Worm (Caenorhabditis elegans) whole organism, early embryonic: Measurements from ENCODE around the gene K10C2.8.

Source experiments
- B0310.2 ChIP-seq: sonication (generic microtip); optimal IDR thresholded peaks from 2 replicates; lab custom pipeline; 2016; ENCODE audit warnings: mild to moderate bottlenecking, missing genetic modification characterization, missing compliant biosample characterization
- F13C5.2 ChIP-seq: sonication (generic microtip); optimal IDR thresholded peaks from 2 replicates; lab custom pipeline; 2017; ENCODE audit warnings: mild to moderate bottlenecking, missing genetic modification characterization, inconsistent platforms, missing compliant biosample characterization
- aly-1 ChIP-seq: sonication (generic microtip); optimal IDR thresholded peaks from 2 replicates; lab custom pipeline; 2016; ENCODE audit warnings: missing genetic modification characterization, missing compliant biosample characterization
- ama-1 ChIP-seq: fragments of 150-350 bp; optimal IDR thresholded peaks from 2 replicates; lab custom pipeline; 2014
- ceh-13 ChIP-seq: fragments of 200-800 bp; sonication (Bioruptor generic); optimal IDR thresholded peaks from 2 replicates; lab custom pipeline; 2018; ENCODE audit warnings: mild to moderate bottlenecking, missing genetic modification characterization, missing compliant biosample characterization
- ceh-36 ChIP-seq: sonication (generic microtip); optimal IDR thresholded peaks from 2 replicates; lab custom pipeline; 2016; ENCODE audit warnings: missing genetic modification characterization, inconsistent platforms, missing compliant biosample characterization
- ets-7 ChIP-seq: sonication (generic microtip); optimal IDR thresholded peaks from 2 replicates; lab custom pipeline; 2016; ENCODE audit warnings: missing genotype, missing genetic modification characterization, missing compliant biosample characterization
- flt-1 ChIP-seq: fragments of 200-800 bp; sonication (Bioruptor generic); IDR thresholded peaks from 2 replicates; pipeline ENCODE4 v1.3.6; 2022; ENCODE audit warnings: missing genetic modification characterization, missing compliant biosample characterization
- hmbx-1 ChIP-seq: sonication (generic microtip); optimal IDR thresholded peaks from 2 replicates; lab custom pipeline; 2016; ENCODE audit warnings: mild to moderate bottlenecking, missing genetic modification characterization, missing compliant biosample characterization
- hmg-4 ChIP-seq: fragments of 200-800 bp; sonication (Bioruptor generic); optimal IDR thresholded peaks from 2 replicates; lab custom pipeline; 2018; ENCODE audit warnings: mild to moderate bottlenecking, missing genetic modification characterization, missing compliant biosample characterization
- hnd-1 ChIP-seq: sonication (generic microtip); optimal IDR thresholded peaks from 2 replicates; lab custom pipeline; 2016; ENCODE audit warnings: missing genetic modification characterization, missing compliant biosample characterization
- pes-1 ChIP-seq: fragments of 200-800 bp; sonication (Bioruptor generic); IDR thresholded peaks from 2 replicates; pipeline ENCODE4 v1.3.6; 2022; ENCODE audit warnings: missing genetic modification reagents, missing genetic modification characterization, missing compliant biosample characterization
- scrt-1 ChIP-seq: fragments of 200-800 bp; sonication (Bioruptor generic); IDR thresholded peaks from 2 replicates; pipeline ENCODE4 v1.3.6; 2022; ENCODE audit warnings: missing genetic modification characterization, missing compliant biosample characterization
- sea-1 ChIP-seq: fragments of 200-800 bp; sonication (Bioruptor generic); conservative IDR thresholded peaks from 2 replicates; pipeline ENCODE4 v1.3.6; 2022; ENCODE audit warnings: missing genetic modification characterization, missing compliant biosample characterization
- tbx-11 ChIP-seq: fragments of 200-800 bp; sonication (Bioruptor generic); IDR thresholded peaks from 2 replicates; pipeline ENCODE4 v1.3.6; 2022; ENCODE audit warnings: missing genetic modification characterization, missing compliant biosample characterization
- tbx-37 ChIP-seq: fragments of 200-800 bp; sonication (Bioruptor generic); conservative IDR thresholded peaks from 2 replicates; pipeline ENCODE4 v1.3.6; 2022; ENCODE audit warnings: missing genetic modification reagents, missing genetic modification characterization, missing compliant biosample characterization
- tra-4 ChIP-seq: sonication (generic microtip); optimal IDR thresholded peaks from 2 replicates; lab custom pipeline; 2017; ENCODE audit warnings: missing genetic modification characterization, missing compliant biosample characterization

K10C2.8 gene

DNA sequence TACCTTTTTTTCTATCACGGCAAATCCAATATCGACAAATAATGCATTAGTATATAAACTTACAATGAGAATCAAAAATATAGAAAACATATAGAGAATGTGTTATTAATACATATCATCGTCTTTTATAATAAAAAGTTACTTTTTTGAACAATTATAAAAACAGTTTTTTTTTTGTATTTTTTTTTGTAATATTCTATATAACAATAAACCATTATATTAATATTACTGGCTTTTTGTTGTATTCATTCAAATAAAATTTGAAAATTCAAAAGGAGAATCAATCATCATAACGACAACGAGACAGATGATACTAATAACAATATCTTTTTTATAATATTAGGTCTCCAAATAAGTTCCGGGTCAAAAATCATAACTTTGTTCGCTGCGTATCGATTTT lies at the start of gene K10C2.8:
TSS of gene K10C2.8 (minus strand) at position 101 of the 400 bp plus-strand sequence.
- TF ChIP-seq hnd-1 (tag; lab: Kevin White, UChicago): no peak
- TF ChIP-seq pes-1 (GFP tag; lab: Robert Waterston, UW): no peak
- TF ChIP-seq sea-1 (GFP tag; lab: Robert Waterston, UW): no peak
- TF ChIP-seq flt-1: no peak
- TF ChIP-seq B0310.2 (tag; lab: Kevin White, UChicago): no peak
- no peak for TF ChIP-seq hmg-4 (GFP tag; lab: Kevin White, UChicago)
- TF ChIP-seq ama-1 (lab: Kevin White, UChicago): no peak

DNA sequence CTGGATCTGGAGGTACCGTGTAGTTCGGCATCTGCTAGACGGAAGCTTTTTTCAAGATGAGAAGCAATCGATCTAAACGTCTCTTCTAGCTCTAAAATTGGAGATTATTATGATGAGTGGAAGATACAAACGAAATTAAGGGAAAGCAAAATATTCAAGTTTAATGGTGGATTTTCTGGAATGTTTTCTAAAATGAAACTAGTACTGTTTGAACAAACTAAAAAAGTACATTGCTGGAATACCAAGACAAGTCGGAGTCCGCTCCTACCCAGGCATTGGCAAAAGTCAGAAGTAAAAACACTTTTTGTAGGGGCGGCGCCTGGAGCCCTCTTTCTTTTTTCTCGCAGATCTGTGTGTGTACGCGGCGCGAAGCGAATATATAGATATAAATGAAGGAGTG lies 47.3 kb upstream of the K10C2.8 start, which contains the start of gene gar-1:
TSS of gene gar-1 (minus strand) at position 101 of the 400 bp plus-strand sequence.
- TF ChIP-seq tbx-11 (GFP tag; lab: Robert Waterston, UW) (no peak), tbx-37 (no peak), F13C5.2 (tag; lab: Kevin White, UChicago) (no peak), B0310.2 (tag; lab: Kevin White, UChicago) (no peak), tra-4 (no peak), scrt-1 (GFP tag; lab: Robert Waterston, UW) (no peak), aly-1 (tag; lab: Kevin White, UChicago) (no peak), pes-1 (GFP tag; lab: Robert Waterston, UW) (no peak), ama-1 (lab: Kevin White, UChicago) (no peak)

DNA sequence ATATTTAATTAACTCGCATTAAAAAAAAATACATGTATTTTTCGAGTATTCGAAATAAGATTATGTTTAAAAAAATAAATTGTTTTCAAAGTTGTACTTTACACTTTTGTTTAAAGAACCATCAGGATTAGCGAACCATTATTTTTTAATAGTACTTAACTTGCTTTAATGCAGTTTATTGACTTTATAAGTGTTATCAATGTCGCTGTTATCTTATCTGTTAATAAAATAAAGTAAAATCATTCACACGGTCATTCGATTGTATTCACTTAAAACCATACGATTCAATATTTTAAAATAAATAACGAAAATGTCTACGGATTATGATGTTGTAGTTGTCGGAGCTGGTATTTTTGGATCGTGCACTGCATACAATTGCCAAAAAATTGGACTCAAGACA lies 39.1 kb upstream of the K10C2.8 start, which contains the start of gene C15B12.1:
TSS of gene C15B12.1 (plus strand) at position 271 of the 400 bp plus-strand sequence.
- no peak for TF ChIP-seq ama-1 (lab: Kevin White, UChicago)
- no peak for TF ChIP-seq tbx-11 (GFP tag; lab: Robert Waterston, UW)
- TF ChIP-seq ets-7 (tag; lab: Kevin White, UChicago): no peak
- no peak for TF ChIP-seq ceh-36 (tag; lab: Kevin White, UChicago)
- no peak for TF ChIP-seq flt-1

ce11 chrX:6473698-6474314 lies 36.4 kb upstream of the K10C2.8 start, which contains the start of the genes C15B12.4 and C15B12.8:
TSS of gene C15B12.4 (minus strand) at chrX:6473748.
TSS of gene C15B12.8 (plus strand) at chrX:6474264.
- TF ChIP-seq tbx-37 (no peak), ets-7 (tag; lab: Kevin White, UChicago) (no peak), F13C5.2 (tag; lab: Kevin White, UChicago) (no peak), hnd-1 (tag; lab: Kevin White, UChicago) (no peak), scrt-1 (GFP tag; lab: Robert Waterston, UW) (no peak), pes-1 (GFP tag; lab: Robert Waterston, UW) (no peak), hmbx-1 (tag; lab: Kevin White, UChicago) (no peak), aly-1 (tag; lab: Kevin White, UChicago) (no peak), tra-4 (no peak), sea-1 (GFP tag; lab: Robert Waterston, UW) (no peak)

DNA sequence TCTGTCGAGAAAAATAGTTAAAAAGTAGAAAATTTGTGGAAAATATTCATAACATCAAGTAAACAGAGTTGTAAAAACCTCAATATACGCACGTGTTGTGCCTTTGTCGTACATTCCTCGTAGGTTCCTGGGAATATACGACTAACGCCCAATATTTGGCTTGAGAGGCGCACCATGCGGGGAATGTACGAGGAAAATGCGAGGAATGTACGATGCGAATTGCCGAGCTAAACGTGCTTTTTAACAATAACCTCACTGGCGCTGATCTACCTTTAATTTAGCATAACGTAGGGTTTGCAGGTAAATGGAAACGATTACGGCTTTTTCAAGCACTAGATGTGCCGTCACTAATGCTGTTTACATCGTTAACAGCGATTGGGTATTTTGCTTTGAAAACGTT lies 31.1 kb upstream of the K10C2.8 start, which contains the start of gene C15B12.9:
TSS of gene C15B12.9 (plus strand) at position 301 of the 400 bp plus-strand sequence.
- TF ChIP-seq tbx-37 (no peak), hmbx-1 (tag; lab: Kevin White, UChicago) (no peak), ama-1 (lab: Kevin White, UChicago) (no peak), aly-1 (tag; lab: Kevin White, UChicago) (no peak), B0310.2 (tag; lab: Kevin White, UChicago) (no peak), tra-4 (no peak), hmg-4 (GFP tag; lab: Kevin White, UChicago) (no peak), sea-1 (GFP tag; lab: Robert Waterston, UW) (no peak), hnd-1 (tag; lab: Kevin White, UChicago) (no peak), F13C5.2 (tag; lab: Kevin White, UChicago) (no peak), flt-1 (no peak), ets-7 (tag; lab: Kevin White, UChicago) (no peak), scrt-1 (GFP tag; lab: Robert Waterston, UW) (no peak), pes-1 (GFP tag; lab: Robert Waterston, UW) (no peak), tbx-11 (GFP tag; lab: Robert Waterston, UW) (no peak), ceh-36 (tag; lab: Kevin White, UChicago) (no peak), ceh-13 (GFP tag; lab: Kevin White, UChicago) (no peak)

- TF ChIP-seq tra-4: no peak
- TF ChIP-seq ceh-36 (tag; lab: Kevin White, UChicago): no peak
- TF ChIP-seq aly-1 (tag; lab: Kevin White, UChicago): no peak
- no peak for TF ChIP-seq B0310.2 (tag; lab: Kevin White, UChicago)
- TF ChIP-seq flt-1: no peak
- no peak for TF ChIP-seq ama-1 (lab: Kevin White, UChicago)
- no peak for TF ChIP-seq hmbx-1 (tag; lab: Kevin White, UChicago)
- no peak for TF ChIP-seq tbx-11 (GFP tag; lab: Robert Waterston, UW)
- TF ChIP-seq ceh-13 (GFP tag; lab: Kevin White, UChicago): no peak
- no peak for TF ChIP-seq scrt-1 (GFP tag; lab: Robert Waterston, UW)
- no peak for TF ChIP-seq F13C5.2 (tag; lab: Kevin White, UChicago)
- no peak for TF ChIP-seq hmg-4 (GFP tag; lab: Kevin White, UChicago)
- TF ChIP-seq hnd-1 (tag; lab: Kevin White, UChicago): no peak
- TF ChIP-seq tbx-37: no peak
- no peak for TF ChIP-seq ets-7 (tag; lab: Kevin White, UChicago)
- TF ChIP-seq pes-1 (GFP tag; lab: Robert Waterston, UW): no peak
- no peak for TF ChIP-seq sea-1 (GFP tag; lab: Robert Waterston, UW)
These were observed 30.0 kb upstream of the K10C2.8 start, which contains the start of gene C15B12.3 for ce11 chrX:6467462-6467861. TSS of gene C15B12.3 (minus strand) at chrX:6467562.

DNA sequence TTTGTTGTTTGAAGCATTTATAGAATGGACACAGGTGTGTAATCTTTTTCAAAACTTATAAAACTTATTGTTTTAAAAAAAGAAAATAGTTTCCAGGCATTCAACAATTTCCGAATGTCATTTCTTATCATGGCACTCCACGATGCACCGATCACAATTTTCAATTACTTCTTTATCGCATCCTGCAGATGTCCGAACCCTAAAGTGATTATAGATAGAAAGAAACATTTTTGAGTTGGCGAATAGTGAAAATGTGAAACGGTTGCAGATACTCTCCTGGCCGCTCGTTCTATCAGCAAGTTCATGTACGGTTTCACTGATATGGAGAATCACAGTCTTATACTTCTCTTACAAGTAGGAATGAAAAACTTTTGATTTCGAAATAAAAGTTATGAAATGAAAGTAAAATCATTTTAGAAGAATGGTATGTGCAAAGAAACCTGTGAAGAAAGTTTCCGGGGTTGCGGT lies 25.6 kb upstream of the K10C2.8 start, which contains the start of gene C15B12.2:
TSS of gene C15B12.2 (plus strand) at position 418 of the 468 bp plus-strand sequence.
- TF ChIP-seq hmg-4 (GFP tag; lab: Kevin White, UChicago) (no peak), ets-7 (tag; lab: Kevin White, UChicago) (no peak), pes-1 (GFP tag; lab: Robert Waterston, UW) (no peak)
